Worm (Caenorhabditis elegans) whole organism, midembryonic: ENCODE data around the gene hpa-1.

ENCODE experiments used
- T22C8.4 ChIP-seq: fragments of 200-800 bp; sonication (Bioruptor generic); IDR thresholded peaks from 2 replicates; pipeline ENCODE4 v1.3.6; 2022; ENCODE audit warnings: missing genetic modification characterization, missing compliant biosample characterization
- med-1 ChIP-seq: sonication (generic microtip); optimal IDR thresholded peaks from 2 replicates; lab custom pipeline; 2017; ENCODE audit warnings: missing genetic modification characterization, mild to moderate bottlenecking, missing compliant biosample characterization, antibody characterized with exemption, missing genetic modification reagents; ENCODE audit not compliant: insufficient read depth
- tab-1 ChIP-seq: fragments of 200-800 bp; sonication (Bioruptor generic); IDR thresholded peaks from 2 replicates; pipeline ENCODE4 v1.3.6; 2022; ENCODE audit warnings: missing genetic modification characterization, missing compliant biosample characterization

DNA sequence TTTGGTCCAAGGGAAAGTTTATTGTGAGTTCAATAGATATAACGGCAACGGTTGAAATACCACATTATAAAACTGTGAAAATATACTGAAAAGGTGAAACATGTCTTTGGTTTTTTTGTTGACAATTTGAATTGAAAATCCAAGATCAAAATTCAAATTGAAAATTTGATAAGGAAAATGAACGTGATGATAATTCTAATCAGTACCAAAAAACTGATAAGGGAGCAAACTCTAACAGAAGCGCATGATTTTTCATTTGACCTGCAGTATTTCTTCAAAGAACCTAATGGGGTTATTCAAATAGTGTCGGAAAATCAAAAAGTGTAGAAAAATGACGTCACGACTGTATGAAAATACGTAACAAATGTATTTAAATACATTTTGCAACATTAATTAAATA lies 29.6 kb downstream of the hpa-1 start:
- TF ChIP-seq tab-1 (no peak), med-1 (GFP tag; lab: Kevin White, UChicago) (no peak), T22C8.4 (GFP tag; lab: Robert Waterston, UW) (no peak)
